Worm (Caenorhabditis elegans) whole organism, L4 larva: Measurements from ENCODE around the gene fln-1.

Experiments used
- F10B5.3 ChIP-seq: sonication (generic microtip); optimal IDR thresholded peaks from 2 replicates; lab custom pipeline; 2016; ENCODE audit warnings: mild to moderate bottlenecking, missing genetic modification characterization, missing compliant biosample characterization
- F26F4.8 ChIP-seq: fragments of 200-800 bp; sonication (Bioruptor generic); conservative IDR thresholded peaks from 2 replicates; pipeline ENCODE4 v1.3.6; 2022; ENCODE audit warnings: missing genetic modification characterization, missing compliant biosample characterization
- F49E8.2 ChIP-seq: sonication (generic microtip); optimal IDR thresholded peaks from 2 replicates; lab custom pipeline; 2016; ENCODE audit warnings: missing compliant biosample characterization, mild to moderate bottlenecking, missing genetic modification characterization, borderline replicate concordance
- T20F7.1 ChIP-seq: fragments of 200-800 bp; sonication (Bioruptor generic); optimal IDR thresholded peaks from 2 replicates; lab custom pipeline; 2018; ENCODE audit warnings: mild to moderate bottlenecking, missing genetic modification characterization, missing compliant biosample characterization
- T26A8.4 ChIP-seq: fragments of 200-800 bp; sonication (Bioruptor generic); IDR thresholded peaks from 2 replicates; pipeline ENCODE4 v1.3.6; 2022; ENCODE audit warnings: missing genetic modification characterization, missing compliant biosample characterization
- Y105C5A.15 ChIP-seq: fragments of 200-800 bp; sonication (Bioruptor generic); IDR thresholded peaks from 2 replicates; pipeline ENCODE4 v1.3.6; 2022; ENCODE audit warnings: missing genetic modification characterization, missing compliant biosample characterization
- ZK546.5 ChIP-seq, 2 experiments: sonication (generic microtip); optimal IDR thresholded peaks; 2 replicates each; lab custom pipeline; 2017; ENCODE audit warnings: missing biosample characterization in 2 of 2, missing genetic modification characterization in 2 of 2
- aha-1 ChIP-seq: fragments of 150-350 bp; peaks from one replicate; lab custom pipeline; 2014; ENCODE audit warnings: missing biosample characterization, missing genetic modification characterization
- cey-2 ChIP-seq: sonication (generic microtip); optimal IDR thresholded peaks from 3 replicates; lab custom pipeline; 2017; ENCODE audit warnings: missing genetic modification characterization, mild to moderate bottlenecking, missing compliant biosample characterization, antibody characterized with exemption, borderline replicate concordance; ENCODE audit not compliant: insufficient read depth
- daf-16 ChIP-seq, 3 experiments: sonication (generic microtip); optimal IDR thresholded peaks; 2 replicates each; lab custom pipeline; 2016 to 2017; ENCODE audit warnings: missing genetic modification characterization in 3 of 3, missing genetic modification reagents in 3 of 3, mild to moderate bottlenecking in 2 of 3, missing compliant biosample characterization in 2 of 3, missing biosample characterization in 1 of 3, moderate library complexity in 1 of 3
- daf-19 ChIP-seq: fragments of 200-800 bp; sonication (Bioruptor generic); conservative IDR thresholded peaks from 2 replicates; pipeline ENCODE4 v1.3.6; 2022; ENCODE audit warnings: missing genetic modification characterization, missing compliant biosample characterization
- daf-8 ChIP-seq: fragments of 200-800 bp; sonication (Bioruptor generic); IDR thresholded peaks from 2 replicates; pipeline ENCODE4 v1.3.6; 2022; ENCODE audit warnings: missing genetic modification characterization, missing compliant biosample characterization
- dmd-6 ChIP-seq: fragments of 200-800 bp; sonication (Bioruptor generic); IDR thresholded peaks from 2 replicates; pipeline ENCODE4 v1.3.6; 2022; ENCODE audit warnings: missing genetic modification reagents, missing genetic modification characterization, missing compliant biosample characterization
- dpl-1 ChIP-seq: fragments of 150-350 bp; optimal IDR thresholded peaks from 2 replicates; lab custom pipeline; 2014; ENCODE audit warnings: missing biosample characterization, missing genetic modification reagents, missing genetic modification characterization
- duxl-1 ChIP-seq: sonication (generic microtip); optimal IDR thresholded peaks from 2 replicates; lab custom pipeline; 2016; ENCODE audit warnings: mild to moderate bottlenecking, missing genetic modification characterization, moderate library complexity, missing compliant biosample characterization; ENCODE audit not compliant: poor library complexity
- dve-1 ChIP-seq: sonication (generic microtip); optimal IDR thresholded peaks from 2 replicates; lab custom pipeline; 2017; ENCODE audit warnings: antibody characterized with exemption, mild to moderate bottlenecking, missing genetic modification characterization, missing compliant biosample characterization; ENCODE audit not compliant: insufficient read depth
- egl-27 ChIP-seq: sonication (generic microtip); optimal IDR thresholded peaks from 3 replicates; lab custom pipeline; 2017; ENCODE audit warnings: missing biosample characterization, missing genetic modification reagents, missing genetic modification characterization
- hlh-11 ChIP-seq: fragments of 200-800 bp; sonication (Bioruptor generic); optimal IDR thresholded peaks from 2 replicates; lab custom pipeline; 2018; ENCODE audit warnings: mild to moderate bottlenecking, missing genetic modification characterization, missing compliant biosample characterization
- lin-38 ChIP-seq: fragments of 200-800 bp; sonication (Bioruptor generic); IDR thresholded peaks from 2 replicates; pipeline ENCODE4 v1.3.6; 2022; ENCODE audit warnings: missing genetic modification reagents, missing genetic modification characterization, missing compliant biosample characterization
- lin-39 ChIP-seq: fragments of 150-350 bp; optimal IDR thresholded peaks from 2 replicates; lab custom pipeline; 2014; ENCODE audit warnings: missing biosample characterization, missing genetic modification reagents, missing genetic modification characterization
- lsy-2 ChIP-seq, 2 experiments: fragments of 150-350 bp in 1 of 2; sonication (generic microtip) in 1 of 2; optimal IDR thresholded peaks; 2 replicates each; lab custom pipeline; 2014 to 2017; ENCODE audit warnings: missing biosample characterization in 2 of 2, missing genetic modification characterization in 2 of 2
- madf-9 ChIP-seq: fragments of 200-800 bp; sonication (Bioruptor generic); conservative IDR thresholded peaks from 2 replicates; pipeline ENCODE4 v1.3.6; 2022; ENCODE audit warnings: missing genetic modification reagents, missing genetic modification characterization, missing compliant biosample characterization
- mdt-29 ChIP-seq: fragments of 200-800 bp; sonication (Bioruptor generic); IDR thresholded peaks from 2 replicates; pipeline ENCODE4 v1.3.6; 2022; ENCODE audit warnings: missing genetic modification reagents, missing genetic modification characterization, missing compliant biosample characterization
- mes-2 ChIP-seq: sonication (generic microtip); optimal IDR thresholded peaks from 2 replicates; lab custom pipeline; 2016; ENCODE audit warnings: missing genotype, mild to moderate bottlenecking, missing genetic modification characterization, missing compliant biosample characterization; ENCODE audit not compliant: poor library complexity, severe bottlenecking
- mxl-2 ChIP-seq: fragments of 200-800 bp; sonication (Bioruptor generic); conservative IDR thresholded peaks from 2 replicates; pipeline ENCODE4 v1.3.6; 2022; ENCODE audit warnings: missing genetic modification reagents, missing genetic modification characterization, missing compliant biosample characterization
- mxl-3 ChIP-seq: fragments of 200-800 bp; sonication (Bioruptor generic); optimal IDR thresholded peaks from 2 replicates; lab custom pipeline; 2018; ENCODE audit warnings: mild to moderate bottlenecking, missing genetic modification characterization, missing compliant biosample characterization
- nhr-102 ChIP-seq: sonication (generic microtip); optimal IDR thresholded peaks from 2 replicates; lab custom pipeline; 2016; ENCODE audit warnings: mild to moderate bottlenecking, missing genetic modification characterization, moderate library complexity, missing compliant biosample characterization
- nhr-237 ChIP-seq: sonication (generic microtip); optimal IDR thresholded peaks from 2 replicates; lab custom pipeline; 2017; ENCODE audit warnings: missing biosample characterization, missing genetic modification characterization
- nhr-28 ChIP-seq: fragments of 150-350 bp; optimal IDR thresholded peaks from 2 replicates; lab custom pipeline; 2014; ENCODE audit warnings: missing biosample characterization, missing genetic modification characterization
- nhr-6 ChIP-seq: fragments of 150-350 bp; optimal IDR thresholded peaks from 2 replicates; lab custom pipeline; 2014; ENCODE audit warnings: missing biosample characterization, missing genetic modification characterization
- nhr-77 ChIP-seq: fragments of 150-350 bp; optimal IDR thresholded peaks from 2 replicates; lab custom pipeline; 2014; ENCODE audit warnings: missing biosample characterization, missing genetic modification characterization
- php-3 ChIP-seq: fragments of 200-800 bp; sonication (Bioruptor generic); IDR thresholded peaks from 2 replicates; pipeline ENCODE4 v1.3.6; 2022; ENCODE audit warnings: missing genetic modification reagents, missing genetic modification characterization, missing compliant biosample characterization
- pqm-1 ChIP-seq: sonication (generic microtip); optimal IDR thresholded peaks from 2 replicates; lab custom pipeline; 2017; ENCODE audit warnings: missing biosample characterization, missing genetic modification characterization
- saeg-2 ChIP-seq: fragments of 200-800 bp; sonication (Bioruptor generic); IDR thresholded peaks from 2 replicates; pipeline ENCODE4 v1.3.6; 2022; ENCODE audit warnings: missing genetic modification reagents, missing genetic modification characterization, missing compliant biosample characterization
- sdz-12 ChIP-seq: fragments of 200-800 bp; sonication (Bioruptor generic); optimal IDR thresholded peaks from 2 replicates; lab custom pipeline; 2018; ENCODE audit warnings: mild to moderate bottlenecking, missing genetic modification characterization, missing compliant biosample characterization
- set-16 ChIP-seq: fragments of 200-800 bp; sonication (Bioruptor generic); IDR thresholded peaks from 2 replicates; pipeline ENCODE4 v1.3.6; 2022; ENCODE audit warnings: missing genetic modification reagents, missing genetic modification characterization, missing compliant biosample characterization
- snpc-4 ChIP-seq: fragments of 150-350 bp; optimal IDR thresholded peaks from 2 replicates; lab custom pipeline; 2014; ENCODE audit warnings: missing biosample characterization, missing genetic modification characterization
- tag-97 ChIP-seq: fragments of 200-800 bp; sonication (Bioruptor generic); IDR thresholded peaks from 2 replicates; pipeline ENCODE4 v1.3.6; 2022; ENCODE audit warnings: missing genetic modification characterization, missing compliant biosample characterization
- unc-130 ChIP-seq: sonication (generic microtip); optimal IDR thresholded peaks from 2 replicates; lab custom pipeline; 2016; ENCODE audit warnings: missing genetic modification reagents, missing genetic modification characterization, missing compliant biosample characterization
- unc-62 ChIP-seq, 3 experiments: fragments of 150-350 bp in 1 of 3; sonication (generic microtip); optimal IDR thresholded peaks in 2 of 3; peaks in 1 of 3; 1 replicate in 1 of 3; 2 replicates in 2 of 3; lab custom pipeline; 2014 to 2017; ENCODE audit warnings: missing biosample characterization in 3 of 3, missing genetic modification characterization in 3 of 3, missing genetic modification reagents in 3 of 3, missing genotype in 1 of 3
- zfp-3 ChIP-seq: fragments of 200-800 bp; sonication (Bioruptor generic); conservative IDR thresholded peaks from 2 replicates; pipeline ENCODE4 v1.3.6; 2022; ENCODE audit warnings: missing genetic modification reagents, missing genetic modification characterization, missing compliant biosample characterization
- zip-11 ChIP-seq: fragments of 200-800 bp; sonication (Bioruptor generic); IDR thresholded peaks from 2 replicates; pipeline ENCODE4 v1.3.6; 2022; ENCODE audit warnings: missing genetic modification characterization, missing compliant biosample characterization

fln-1 gene

ce11 chrIV:383135-383731, 7.4 kb upstream of the fln-1 start, which contains the start of gene spl-1:
spl-1 (minus strand) TSS chrIV:383185.
- TF ChIP-seq lin-39 (tag; lab: Kevin White, UChicago) (no peak), Y105C5A.15 (GFP tag; lab: Robert Waterston, UW) (no peak), ZK546.5 (tag; optimal IDR thresholded peaks at IDR 0.05; lab: Kevin White, UChicago) (no peak), dve-1 (peak; percentile 47), egl-27 (no peak), unc-130 (no peak), nhr-237 (no peak), mxl-2 (no peak), dmd-6 (peak; percentile 46; the same call in 1 of the 2 replicates), hlh-11 (tag; lab: Kevin White, UChicago) (peak; percentile 36), nhr-28 (tag; lab: Kevin White, UChicago) (peak; percentile 83), T26A8.4 (GFP tag; lab: Robert Waterston, UW) (no peak), zfp-3 (GFP tag; lab: Robert Waterston, UW) (no peak), duxl-1 (tag; lab: Kevin White, UChicago) (no peak), F26F4.8 (no peak), daf-8 (no peak), nhr-77 (tag; lab: Kevin White, UChicago) (peak; percentile 68), lsy-2 (tag; optimal IDR thresholded peaks at IDR 0.05; lab: Kevin White, UChicago) (peak in 1 of 2 experiments; percentile 2), nhr-6 (tag; lab: Kevin White, UChicago) (no peak), daf-19 (GFP tag; lab: Robert Waterston, UW) (no peak), F49E8.2 (tag; lab: Kevin White, UChicago) (no peak), madf-9 (no peak), cey-2 (tag; lab: Kevin White, UChicago) (no peak), daf-16 (GFP tag; optimal IDR thresholded peaks at IDR 0.05; lab: Kevin White, UChicago) (no peak), daf-16 (tag; optimal IDR thresholded peaks at IDR 0.05; lab: Kevin White, UChicago) (peak; percentile 88), pqm-1 (peak; percentile 63), nhr-102 (tag; lab: Kevin White, UChicago) (no peak), zip-11 (GFP tag; lab: Robert Waterston, UW) (no peak), T20F7.1 (GFP tag; lab: Kevin White, UChicago) (peak; percentile 29), php-3 (peak; percentile 66; the same call in 1 of the 2 replicates)
- TF ChIP-seq, all 104 proteins: peak for 10

- TF ChIP-seq lin-39 (tag; lab: Kevin White, UChicago) (no peak), nhr-6 (tag; lab: Kevin White, UChicago) (no peak), dpl-1 (no peak), mxl-3 (GFP tag; lab: Kevin White, UChicago) (no peak), unc-62 (GFP tag; optimal IDR thresholded peaks at IDR 0.05 in 1 of 2; lab: Kevin White, UChicago) (peak in 1 of 2 experiments; percentile 67), unc-62 (tag; optimal IDR thresholded peaks at IDR 0.05; lab: Kevin White, UChicago) (no peak), F49E8.2 (tag; lab: Kevin White, UChicago) (peak; percentile 21), saeg-2 (GFP tag; lab: Robert Waterston, UW) (no peak), lin-38 (peak; percentile 30; the same call in 1 of the 2 replicates), aha-1 (tag; lab: Kevin White, UChicago) (peak; percentile 56), daf-16 (GFP tag; optimal IDR thresholded peaks at IDR 0.05; lab: Kevin White, UChicago) (no peak), daf-16 (tag; optimal IDR thresholded peaks at IDR 0.05; lab: Kevin White, UChicago) (peak; percentile 4), tag-97 (no peak), unc-130 (peak; percentile 27), F10B5.3 (tag; lab: Kevin White, UChicago) (no peak), sdz-12 (GFP tag; lab: Kevin White, UChicago) (no peak), snpc-4 (tag; lab: Kevin White, UChicago) (no peak), mdt-29 (GFP tag; lab: Robert Waterston, UW) (no peak), set-16 (no peak), mes-2 (tag; lab: Kevin White, UChicago) (no peak)
These were observed 3.8 kb upstream of the fln-1 start for ce11 chrIV:379605-380004.
